Worm (Caenorhabditis elegans) whole organism, midembryonic: ENCODE measurements around the gene srh-10.

Experiments used
- T22C8.4 ChIP-seq: fragments of 200-800 bp; sonication (Bioruptor generic); IDR thresholded peaks from 2 replicates; pipeline ENCODE4 v1.3.6; 2022; ENCODE audit warnings: missing genetic modification characterization, missing compliant biosample characterization
- cog-1 ChIP-seq: sonication (generic microtip); optimal IDR thresholded peaks from 2 replicates; lab custom pipeline; 2016; ENCODE audit warnings: missing genetic modification characterization, missing compliant biosample characterization
- flt-1 ChIP-seq: fragments of 200-800 bp; sonication (Bioruptor generic); IDR thresholded peaks from 2 replicates; pipeline ENCODE4 v1.3.6; 2022; ENCODE audit warnings: missing genetic modification characterization, missing compliant biosample characterization
- klf-2 ChIP-seq: fragments of 200-800 bp; sonication (Bioruptor generic); conservative IDR thresholded peaks from 2 replicates; pipeline ENCODE4 v1.3.6; 2022; ENCODE audit warnings: missing genetic modification reagents, missing genetic modification characterization, missing compliant biosample characterization
- med-1 ChIP-seq: sonication (generic microtip); optimal IDR thresholded peaks from 2 replicates; lab custom pipeline; 2017; ENCODE audit warnings: missing genetic modification characterization, mild to moderate bottlenecking, missing compliant biosample characterization, antibody characterized with exemption, missing genetic modification reagents; ENCODE audit not compliant: insufficient read depth
- ref-1 ChIP-seq: fragments of 200-800 bp; sonication (Bioruptor generic); conservative IDR thresholded peaks from 2 replicates; pipeline ENCODE4 v1.3.6; 2022; ENCODE audit warnings: missing genetic modification reagents, missing genetic modification characterization, missing compliant biosample characterization
- tab-1 ChIP-seq: fragments of 200-800 bp; sonication (Bioruptor generic); IDR thresholded peaks from 2 replicates; pipeline ENCODE4 v1.3.6; 2022; ENCODE audit warnings: missing genetic modification characterization, missing compliant biosample characterization
- ztf-23 ChIP-seq: fragments of 200-800 bp; sonication (Bioruptor generic); IDR thresholded peaks from 2 replicates; pipeline ENCODE4 v1.3.6; 2022; ENCODE audit warnings: missing genetic modification reagents, missing genetic modification characterization, missing compliant biosample characterization
- ztf-29 ChIP-seq: fragments of 200-800 bp; sonication (Bioruptor generic); IDR thresholded peaks from 2 replicates; pipeline ENCODE4 v1.3.6; 2022; ENCODE audit warnings: missing genetic modification reagents, missing genetic modification characterization, missing compliant biosample characterization

Gene srh-10

DNA sequence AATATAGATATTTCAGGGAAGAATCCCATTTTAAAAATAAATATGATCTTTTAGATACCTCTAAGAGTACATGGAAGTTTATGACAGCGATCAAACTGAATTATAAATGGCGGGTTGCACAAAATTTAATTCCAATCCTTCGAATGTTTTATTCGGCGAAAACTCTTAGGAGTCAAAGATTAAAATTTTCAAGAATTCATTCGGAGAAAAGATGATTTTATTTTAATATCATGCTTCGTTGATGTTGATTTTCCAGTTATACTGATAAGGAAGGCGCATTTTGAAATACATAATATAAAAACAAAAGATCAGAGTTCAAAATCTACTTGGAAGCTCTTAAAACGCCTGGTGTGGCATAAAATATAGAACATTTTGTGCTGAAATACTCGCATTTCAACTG, at the start of gene srh-10:
Gene srh-10, minus strand, starts transcription at position 29 of the 400 bp plus-strand sequence.
- TF ChIP-seq ztf-29 (GFP tag; lab: Robert Waterston, UW) (no peak), ref-1 (GFP tag; lab: Robert Waterston, UW) (no peak), flt-1 (GFP tag; lab: Robert Waterston, UW) (no peak), med-1 (GFP tag; lab: Kevin White, UChicago) (no peak), tab-1 (no peak), T22C8.4 (GFP tag; lab: Robert Waterston, UW) (no peak), ztf-23 (GFP tag; lab: Robert Waterston, UW) (no peak), cog-1 (no peak), klf-2 (GFP tag; lab: Robert Waterston, UW) (no peak)

DNA sequence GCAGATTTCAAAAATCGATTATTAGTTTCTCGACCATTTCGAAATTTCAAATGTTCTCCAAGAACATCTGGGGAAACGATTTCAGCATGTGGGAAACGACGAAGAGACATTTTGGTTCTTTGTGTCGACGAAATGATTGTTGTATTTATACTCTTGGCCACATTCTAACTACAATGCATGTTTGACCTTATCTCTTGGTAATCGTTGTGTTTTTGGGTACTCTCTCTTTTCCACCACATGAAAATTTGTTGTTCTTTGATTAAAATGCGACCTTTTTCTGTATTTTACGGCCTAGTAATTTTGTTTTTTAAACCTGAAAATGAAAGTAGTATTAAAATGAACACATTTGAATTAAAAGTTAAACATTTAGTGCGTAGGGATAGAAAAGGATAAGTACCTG, 45.9 kb upstream of the srh-10 start, which contains the start of gene F17A9.5:
Gene F17A9.5, minus strand, starts transcription at position 175 of the 400 bp plus-strand sequence.
- TF ChIP-seq med-1 (GFP tag; lab: Kevin White, UChicago) (no peak), klf-2 (GFP tag; lab: Robert Waterston, UW) (no peak), cog-1 (no peak), ztf-29 (GFP tag; lab: Robert Waterston, UW) (no peak), ztf-23 (GFP tag; lab: Robert Waterston, UW) (no peak), flt-1 (GFP tag; lab: Robert Waterston, UW) (no peak), tab-1 (no peak), T22C8.4 (GFP tag; lab: Robert Waterston, UW) (no peak), ref-1 (GFP tag; lab: Robert Waterston, UW) (no peak)

DNA sequence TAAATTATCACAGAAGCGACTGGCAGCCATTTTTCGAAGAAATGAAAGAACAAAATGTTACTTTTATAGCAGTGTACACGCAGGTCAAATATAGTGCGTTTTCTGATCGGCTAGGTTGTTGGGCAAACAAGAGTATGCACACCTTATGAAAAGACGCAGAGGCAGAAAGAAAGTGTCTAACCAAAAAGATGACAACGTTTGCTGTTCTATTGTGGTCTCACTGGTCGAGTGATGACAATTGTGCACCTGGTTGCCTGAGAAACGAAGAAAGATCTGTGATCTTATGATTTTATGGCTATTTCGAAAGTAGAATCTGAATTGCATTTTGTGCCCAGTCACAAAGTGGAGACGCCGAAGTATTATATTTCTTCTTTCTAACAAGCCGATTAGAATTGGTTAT, 43.6 kb upstream of the srh-10 start, which contains the start of gene F17A9.4:
Gene F17A9.4, minus strand, starts transcription at position 97 of the 400 bp plus-strand sequence.
- TF ChIP-seq tab-1 (no peak), cog-1 (no peak), ref-1 (GFP tag; lab: Robert Waterston, UW) (no peak), ztf-23 (GFP tag; lab: Robert Waterston, UW) (no peak), T22C8.4 (GFP tag; lab: Robert Waterston, UW) (no peak), flt-1 (GFP tag; lab: Robert Waterston, UW) (no peak), klf-2 (GFP tag; lab: Robert Waterston, UW) (no peak)

ce11 chrV:6107474-6107873, 40.5 kb upstream of the srh-10 start, which contains the start of gene cwf-19L1:
Gene cwf-19L1 (plus strand): TSS chrV:6107828.
- TF ChIP-seq ref-1 (GFP tag; lab: Robert Waterston, UW): no peak
- TF ChIP-seq T22C8.4 (GFP tag; lab: Robert Waterston, UW): no peak
- no peak for TF ChIP-seq ztf-29 (GFP tag; lab: Robert Waterston, UW)
- TF ChIP-seq med-1 (GFP tag; lab: Kevin White, UChicago): no peak
- TF ChIP-seq cog-1: peak; percentile 65
- no peak; the same call in 1 of the 2 replicates for TF ChIP-seq klf-2 (GFP tag; lab: Robert Waterston, UW)
- 0 out of 2 replicates have a peak, but pooled peaks have one; percentile 51 for TF ChIP-seq ztf-23 (GFP tag; lab: Robert Waterston, UW)
- TF ChIP-seq tab-1: no peak
- no peak for TF ChIP-seq flt-1 (GFP tag; lab: Robert Waterston, UW)

DNA sequence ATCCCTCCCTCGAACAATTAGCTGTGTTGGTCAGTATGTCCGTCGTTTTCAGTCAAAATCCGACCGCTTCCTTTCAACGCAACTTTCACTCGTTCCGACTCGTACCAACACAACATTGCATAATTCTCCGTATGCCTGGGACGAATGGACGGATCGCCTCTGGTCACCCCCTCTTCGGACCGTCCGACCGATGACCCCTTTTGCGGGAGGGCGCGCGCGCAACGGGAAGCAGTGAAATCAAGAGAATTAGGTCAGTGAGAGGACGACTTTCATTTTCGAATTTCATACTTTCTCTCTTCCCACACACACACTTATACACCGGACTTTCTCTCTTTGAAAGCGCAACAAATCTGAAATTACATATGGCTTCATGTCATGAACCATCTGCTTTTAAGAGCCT, 38.4 kb upstream of the srh-10 start, which contains the start of gene atf-8:
Gene atf-8, plus strand, starts transcription at position 234 of the 400 bp plus-strand sequence.
- TF ChIP-seq ztf-23 (GFP tag; lab: Robert Waterston, UW): no peak
- TF ChIP-seq T22C8.4 (GFP tag; lab: Robert Waterston, UW): no peak

- TF ChIP-seq ztf-29 (GFP tag; lab: Robert Waterston, UW) (no peak), klf-2 (GFP tag; lab: Robert Waterston, UW) (no peak), flt-1 (GFP tag; lab: Robert Waterston, UW) (no peak), med-1 (GFP tag; lab: Kevin White, UChicago) (no peak), ref-1 (GFP tag; lab: Robert Waterston, UW) (no peak), tab-1 (no peak), ztf-23 (GFP tag; lab: Robert Waterston, UW) (no peak), T22C8.4 (GFP tag; lab: Robert Waterston, UW) (no peak), cog-1 (no peak)
Measured at ce11 chrV:6103429-6103828, 36.5 kb upstream of the srh-10 start, which contains the start of gene Y38A10A.11. Gene Y38A10A.11 (minus strand): TSS chrV:6103529.

DNA sequence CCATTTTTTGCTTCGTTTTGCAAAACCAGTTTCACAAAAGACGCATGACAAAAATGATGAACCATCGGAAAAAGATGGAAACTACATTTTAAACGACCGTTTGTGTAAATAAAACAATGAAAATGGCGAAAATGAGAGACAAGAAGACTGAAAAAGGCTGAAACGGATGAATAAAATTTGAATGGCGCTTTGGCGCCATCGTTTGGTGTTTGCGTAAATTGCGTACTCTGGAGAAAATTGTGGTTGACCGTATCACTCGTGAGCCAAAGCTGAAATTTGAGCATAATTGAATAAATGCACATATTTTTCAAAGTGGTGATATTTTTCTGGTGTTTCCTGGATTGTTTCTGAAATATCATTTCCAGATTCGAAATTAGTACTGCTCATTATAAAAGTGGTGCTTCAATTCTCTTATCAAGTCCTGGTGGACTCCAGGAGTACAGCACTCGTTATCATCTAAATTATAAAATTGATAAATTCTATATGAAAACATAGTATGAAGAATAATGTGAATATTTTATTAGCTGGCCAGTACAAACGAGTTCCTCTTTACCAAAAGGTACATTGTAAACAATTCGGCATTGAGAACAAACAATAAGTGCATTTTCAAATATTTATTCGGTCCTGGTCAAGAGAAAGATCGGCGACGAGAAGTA, 34.4 kb upstream of the srh-10 start:
- TF ChIP-seq med-1 (GFP tag; lab: Kevin White, UChicago): no peak
- TF ChIP-seq T22C8.4 (GFP tag; lab: Robert Waterston, UW): no peak
- no peak for TF ChIP-seq flt-1 (GFP tag; lab: Robert Waterston, UW)
- TF ChIP-seq ref-1 (GFP tag; lab: Robert Waterston, UW): no peak
- TF ChIP-seq ztf-29 (GFP tag; lab: Robert Waterston, UW): no peak
- no peak for TF ChIP-seq tab-1
- no peak for TF ChIP-seq klf-2 (GFP tag; lab: Robert Waterston, UW)
- no peak for TF ChIP-seq cog-1
- no peak for TF ChIP-seq ztf-23 (GFP tag; lab: Robert Waterston, UW)

ce11 chrV:6100492-6101004, 33.6 kb upstream of the srh-10 start, which contains the start of gene crt-1:
Gene crt-1 (minus strand): TSS chrV:6100542.
- TF ChIP-seq med-1 (GFP tag; lab: Kevin White, UChicago): no peak
- TF ChIP-seq cog-1: peak; percentile 79
- peak; percentile 61 for TF ChIP-seq flt-1 (GFP tag; lab: Robert Waterston, UW)

- no peak for TF ChIP-seq ztf-23 (GFP tag; lab: Robert Waterston, UW)
- no peak for TF ChIP-seq ztf-29 (GFP tag; lab: Robert Waterston, UW)
- 0 out of 2 replicates have a peak, but pooled peaks have one; percentile 5 for TF ChIP-seq tab-1
- no peak for TF ChIP-seq klf-2 (GFP tag; lab: Robert Waterston, UW)
- TF ChIP-seq T22C8.4 (GFP tag; lab: Robert Waterston, UW): no peak
- TF ChIP-seq cog-1: no peak
- no peak for TF ChIP-seq ref-1 (GFP tag; lab: Robert Waterston, UW)
Measured at ce11 chrV:6099634-6100033, 32.7 kb upstream of the srh-10 start.
